Fruit fly (Drosophila melanogaster): ENCODE data around the gene CG7382.

Gene CG7382

dm6 chr2L:5523848-5524473, 4.3 kb upstream of the CG7382 start, which contains the start of the genes Vps52 and Elp4 (continued):
- TF ChIP-seq CG17802 (tag; optimal IDR thresholded peaks at IDR 0.05) (peak; percentile 41), Lhr (GFP tag; optimal IDR thresholded peaks at IDR 0.05) (peak; percentile 56), Ravus (GFP tag; IDR thresholded peaks at IDR 0.05) (no peak; the same call in 1 of the 2 replicates), NFAT (GFP tag; IDR thresholded peaks at IDR 0.05) (peak; percentile 63), CG6689 (GFP tag; IDR thresholded peaks at IDR 0.05) (peak; percentile 81), D19A (tag; optimal IDR thresholded peaks at IDR 0.05) (no peak), dan (GFP tag; IDR thresholded peaks at IDR 0.05) (no peak), cas (GFP tag; IDR thresholded peaks at IDR 0.05) (no peak), Vsx1 (GFP tag; optimal IDR thresholded peaks at IDR 0.05) (no peak), CG18764 (GFP tag; optimal IDR thresholded peaks at IDR 0.05) (peak; percentile 67), sqz (GFP tag; optimal IDR thresholded peaks at IDR 0.05) (no peak), CG5953 (GFP tag; IDR thresholded peaks at IDR 0.05) (peak; percentile 40; the same call in 1 of the 2 replicates), sna (GFP tag; IDR thresholded peaks at IDR 0.05; ENCODE audit: partially characterized antibody) (peak; percentile 61; the same call in 1 of the 2 replicates), CG32772 (GFP tag; IDR thresholded peaks at IDR 0.05) (peak; percentile 66), Stat92E (GFP tag; optimal IDR thresholded peaks at IDR 0.05) (no peak), dm (GFP tag; optimal IDR thresholded peaks at IDR 0.05) (peak; percentile 43), Camta (GFP tag; optimal IDR thresholded peaks at IDR 0.05) (peak; percentile 51), Dip3 (GFP tag; optimal IDR thresholded peaks at IDR 0.05) (peak; percentile 47), wek (GFP tag; optimal IDR thresholded peaks at IDR 0.05) (peak; percentile 69), seq (GFP tag; IDR thresholded peaks at IDR 0.05) (peak; percentile 51; the same call in 1 of the 2 replicates), CG10431 (GFP tag; optimal IDR thresholded peaks at IDR 0.05) (peak; percentile 35), amos (GFP tag; IDR thresholded peaks at IDR 0.05; ENCODE audit: partially characterized antibody) (peak; percentile 76), kah (GFP tag; optimal IDR thresholded peaks at IDR 0.05) (peak; percentile 2), dmrt99B (tag; optimal IDR thresholded peaks at IDR 0.05) (no peak)

- TF ChIP-seq CG3838 (GFP tag; optimal IDR thresholded peaks at IDR 0.05): no peak
- no peak for TF ChIP-seq chif (GFP tag; optimal IDR thresholded peaks at IDR 0.05)
- no peak for TF ChIP-seq Fer3 (tag; optimal IDR thresholded peaks at IDR 0.05)
- TF ChIP-seq hth (optimal IDR thresholded peaks at IDR 0.05): no peak
- no peak for TF ChIP-seq CG17568 (GFP tag; optimal IDR thresholded peaks at IDR 0.05)
- no peak for TF ChIP-seq ac (GFP tag; optimal IDR thresholded peaks at IDR 0.05)
- no peak for TF ChIP-seq bbx (GFP tag; IDR thresholded peaks at IDR 0.05; ENCODE audit: partially characterized antibody)
- TF ChIP-seq CG3065 (GFP tag; optimal IDR thresholded peaks at IDR 0.05): no peak
- no peak for TF ChIP-seq CG8089 (GFP tag; optimal IDR thresholded peaks at IDR 0.05)
- TF ChIP-seq CG7271 (tag; optimal IDR thresholded peaks at IDR 0.05): no peak
- TF ChIP-seq Hand (GFP tag; optimal IDR thresholded peaks at IDR 0.05): no peak
- no peak for TF ChIP-seq Oli (tag; optimal IDR thresholded peaks at IDR 0.05)
- no peak for TF ChIP-seq MTF-1 (GFP tag; optimal IDR thresholded peaks at IDR 0.05; ENCODE audit: borderline replicate concordance)
- TF ChIP-seq nom (GFP tag; optimal IDR thresholded peaks at IDR 0.05): no peak
- TF ChIP-seq CG32767 (GFP tag; IDR thresholded peaks at IDR 0.05): no peak
- no peak for TF ChIP-seq CG14014 (GFP tag; IDR thresholded peaks at IDR 0.05)
- TF ChIP-seq tgo (GFP tag; IDR thresholded peaks at IDR 0.05): no peak
- TF ChIP-seq sc (optimal IDR thresholded peaks at IDR 0.05): no peak
- no peak for TF ChIP-seq sc (GFP tag; optimal IDR thresholded peaks at IDR 0.05)
- TF ChIP-seq CG18619 (GFP tag; optimal IDR thresholded peaks at IDR 0.05): no peak
- no peak for TF ChIP-seq CG11247 (GFP tag; IDR thresholded peaks at IDR 0.05)
- peak; percentile 71 for TF ChIP-seq CG11696 (GFP tag; IDR thresholded peaks at IDR 0.05)
- peak; percentile 33 for TF ChIP-seq exex (tag; optimal IDR thresholded peaks at IDR 0.05)
- TF ChIP-seq CG7987 (GFP tag; optimal IDR thresholded peaks at IDR 0.05): no peak
- no peak for TF ChIP-seq pan (optimal IDR thresholded peaks at IDR 0.05)
- TF ChIP-seq pan (GFP tag; optimal IDR thresholded peaks at IDR 0.05 in 1 of 2, IDR thresholded peaks at IDR 0.05 in 1 of 2): peak in 1 of 2 experiments; percentile 7
- TF ChIP-seq CG14710 (tag; optimal IDR thresholded peaks at IDR 0.05): no peak
Measured at dm6 chr2L:5520757-5521156, 1.1 kb upstream of the CG7382 start.

Data from whole organism, embryonic.